Worm (Caenorhabditis elegans): ENCODE results near the gene lin-33.

DNA sequence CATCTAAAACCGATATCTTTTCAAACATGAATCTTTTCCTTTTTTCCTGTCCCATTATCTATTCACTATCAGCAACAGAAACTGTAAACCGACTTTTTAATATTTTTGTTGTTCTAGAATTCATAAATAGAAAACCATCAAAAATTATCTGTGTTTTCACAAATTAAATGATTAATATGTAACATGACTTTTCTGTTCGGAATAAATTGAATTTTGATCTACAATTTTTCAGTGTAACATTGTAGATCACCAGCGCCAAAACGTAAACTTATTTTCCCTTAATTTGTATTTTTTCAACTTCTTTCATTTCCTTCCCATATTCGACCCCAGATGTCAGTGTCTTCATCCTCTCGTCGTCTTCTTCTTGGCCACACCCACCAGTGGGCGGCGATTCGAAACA lies 39.2 kb upstream of the lin-33 start, which contains the start of gene H04M03.3:
- TF ChIP-seq nhr-28 (tag; optimal IDR thresholded peaks at IDR 0.05) = no peak
- no peak for TF ChIP-seq nhr-41 (GFP tag; IDR thresholded peaks at IDR 0.05)
- TF ChIP-seq nhr-25 (tag; optimal IDR thresholded peaks at IDR 0.05; ENCODE audit: borderline replicate concordance, insufficient read depth) = no peak
- TF ChIP-seq lin-15B (tag; optimal IDR thresholded peaks at IDR 0.05) = no peak
- no peak for TF ChIP-seq zag-1 (tag; optimal IDR thresholded peaks at IDR 0.05)
- no peak for TF ChIP-seq fos-1 (tag; optimal IDR thresholded peaks at IDR 0.05)
- TF ChIP-seq cey-2 (tag; optimal IDR thresholded peaks at IDR 0.05; ENCODE audit: borderline replicate concordance, insufficient read depth) = no peak
- no peak for TF ChIP-seq aha-1 (tag)
- no peak for TF ChIP-seq pqm-1 (tag; optimal IDR thresholded peaks at IDR 0.05)
